Worm (Caenorhabditis elegans) whole organism, L1 larva: ENCODE measurements around the gene Y48A6B.3.
A peak's percentile ranks its signal among the peaks of the same experiment; 100 is the strongest.

ENCODE experiments used
- C16A3.4 ChIP-seq: fragments of 150-350 bp; optimal IDR thresholded peaks from 2 replicates; lab custom pipeline; 2014; ENCODE audit warnings: missing biosample characterization, missing genetic modification characterization
- C34B4.2 ChIP-seq: sonication (generic microtip); optimal IDR thresholded peaks from 2 replicates; lab custom pipeline; 2017; ENCODE audit warnings: mild to moderate bottlenecking, missing genetic modification characterization, missing compliant biosample characterization
- F16B12.6 ChIP-seq: fragments of 150-350 bp; optimal IDR thresholded peaks from 2 replicates; lab custom pipeline; 2014; ENCODE audit warnings: missing biosample characterization, missing genetic modification characterization
- alr-1 ChIP-seq: fragments of 200-800 bp; sonication (Bioruptor generic); optimal IDR thresholded peaks from 2 replicates; lab custom pipeline; 2018; ENCODE audit warnings: borderline replicate concordance, mild to moderate bottlenecking, missing genetic modification characterization, missing compliant biosample characterization
- ama-1 ChIP-seq: fragments of 150-350 bp; optimal IDR thresholded peaks from 2 replicates; lab custom pipeline; 2014
- blmp-1 ChIP-seq: fragments of 150-350 bp; optimal IDR thresholded peaks from 2 replicates; lab custom pipeline; 2014; ENCODE audit warnings: missing biosample characterization, missing genetic modification characterization
- ceh-82 ChIP-seq, 3 experiments: fragments of 150-350 bp in 1 of 3; sonication (generic microtip) in 2 of 3; optimal IDR thresholded peaks; 2 replicates each; lab custom pipeline; 2014 to 2017; ENCODE audit warnings: missing biosample characterization in 3 of 3, missing genetic modification characterization in 3 of 3
- dpl-1 ChIP-seq, 3 experiments: fragments of 150-350 bp in 2 of 3; sonication (generic microtip) in 1 of 3; optimal IDR thresholded peaks; 2 replicates each; lab custom pipeline; 2014 to 2017; ENCODE audit warnings: missing biosample characterization in 3 of 3, missing genetic modification characterization in 3 of 3, missing genetic modification reagents in 3 of 3
- dsc-1 ChIP-seq: sonication (generic microtip); optimal IDR thresholded peaks from 2 replicates; lab custom pipeline; 2016; ENCODE audit warnings: mild to moderate bottlenecking, missing genetic modification characterization, missing compliant biosample characterization
- efl-1 ChIP-seq, 4 experiments: fragments of 150-350 bp; optimal IDR thresholded peaks in 3 of 4; peaks in 1 of 4; 1 replicate in 1 of 4; 2 replicates in 3 of 4; lab custom pipeline; 2014; ENCODE audit warnings: missing biosample characterization in 2 of 4, missing genetic modification characterization in 2 of 4, missing genetic modification reagents in 2 of 4
- elt-3 ChIP-seq, 6 experiments: fragments of 150-350 bp in 1 of 6; sonication (generic microtip); optimal IDR thresholded peaks; 2 replicates each; lab custom pipeline; 2017 to 2018; ENCODE audit warnings: missing biosample characterization in 6 of 6, missing genetic modification characterization in 6 of 6, inconsistent platforms in 1 of 6
- ets-5 ChIP-seq: fragments of 200-800 bp; sonication (Bioruptor generic); IDR thresholded peaks from 2 replicates; pipeline ENCODE4 v1.3.6; 2022; ENCODE audit warnings: missing genetic modification characterization, missing compliant biosample characterization
- fkh-4 ChIP-seq: sonication (generic microtip); optimal IDR thresholded peaks from 2 replicates; lab custom pipeline; 2016; ENCODE audit warnings: missing compliant biosample characterization, missing genetic modification characterization, borderline replicate concordance
- fkh-8 ChIP-seq: sonication (generic microtip); optimal IDR thresholded peaks from 2 replicates; lab custom pipeline; 2016; ENCODE audit warnings: mild to moderate bottlenecking, missing genetic modification characterization, missing compliant biosample characterization
- fos-1 ChIP-seq: fragments of 150-350 bp; optimal IDR thresholded peaks from 2 replicates; lab custom pipeline; 2014; ENCODE audit warnings: missing biosample characterization, missing genetic modification characterization
- hpl-2 ChIP-seq: fragments of 150-350 bp; optimal IDR thresholded peaks from 2 replicates; lab custom pipeline; 2014; ENCODE audit warnings: missing biosample characterization, missing genetic modification reagents, missing genetic modification characterization
- irx-1 ChIP-seq: sonication (generic microtip); optimal IDR thresholded peaks from 2 replicates; lab custom pipeline; 2016; ENCODE audit warnings: missing genetic modification characterization, missing compliant biosample characterization
- lin-14 ChIP-seq: fragments of 200-800 bp; sonication (Bioruptor generic); optimal IDR thresholded peaks from 2 replicates; lab custom pipeline; 2018; ENCODE audit warnings: mild to moderate bottlenecking, missing genetic modification characterization, moderate library complexity, missing compliant biosample characterization
- lin-15B ChIP-seq: fragments of 150-350 bp; sonication (generic microtip); optimal IDR thresholded peaks from 3 replicates; lab custom pipeline; 2014; ENCODE audit warnings: missing biosample characterization, missing genetic modification characterization
- lin-35 ChIP-seq, 2 experiments: fragments of 150-350 bp; optimal IDR thresholded peaks; 2 replicates each; lab custom pipeline; 2014; ENCODE audit warnings: missing biosample characterization in 2 of 2, missing genetic modification characterization in 2 of 2, missing genetic modification reagents in 2 of 2
- lsy-2 ChIP-seq, 2 experiments: fragments of 150-350 bp; optimal IDR thresholded peaks; 2 replicates each; lab custom pipeline; 2014; ENCODE audit warnings: missing biosample characterization in 2 of 2, missing genetic modification characterization in 2 of 2
- mdl-1 ChIP-seq, 2 experiments: fragments of 150-350 bp; optimal IDR thresholded peaks; 2 replicates each; lab custom pipeline; 2014 to 2017; ENCODE audit warnings: missing biosample characterization in 2 of 2, missing genetic modification characterization in 2 of 2, inconsistent platforms in 1 of 2
- mep-1 ChIP-seq: fragments of 150-350 bp; optimal IDR thresholded peaks from 2 replicates; lab custom pipeline; 2014; ENCODE audit warnings: missing biosample characterization, missing genetic modification characterization
- nhr-12 ChIP-seq: sonication (generic microtip); optimal IDR thresholded peaks from 2 replicates; lab custom pipeline; 2017; ENCODE audit warnings: missing biosample characterization, missing genetic modification characterization
- nhr-28 ChIP-seq: fragments of 150-350 bp; optimal IDR thresholded peaks from 2 replicates; lab custom pipeline; 2014; ENCODE audit warnings: missing biosample characterization, missing genetic modification characterization
- nhr-47 ChIP-seq: sonication (generic microtip); optimal IDR thresholded peaks from 2 replicates; lab custom pipeline; 2016; ENCODE audit warnings: mild to moderate bottlenecking, missing genetic modification characterization, moderate library complexity, missing compliant biosample characterization
- nhr-71 ChIP-seq: sonication (generic microtip); optimal IDR thresholded peaks from 2 replicates; lab custom pipeline; 2016; ENCODE audit warnings: mild to moderate bottlenecking, missing genetic modification characterization, moderate library complexity, missing compliant biosample characterization
- nhr-77 ChIP-seq: fragments of 150-350 bp; optimal IDR thresholded peaks from 2 replicates; lab custom pipeline; 2014; ENCODE audit warnings: missing biosample characterization, missing genetic modification characterization
- nhr-90 ChIP-seq: sonication (generic microtip); optimal IDR thresholded peaks from 2 replicates; lab custom pipeline; 2016; ENCODE audit warnings: mild to moderate bottlenecking, missing genetic modification characterization, missing compliant biosample characterization; ENCODE audit not compliant: poor library complexity
- skn-1 ChIP-seq: fragments of 150-350 bp; optimal IDR thresholded peaks from 2 replicates; lab custom pipeline; 2014; ENCODE audit warnings: missing biosample characterization, missing genetic modification characterization
- snu-23 ChIP-seq: sonication (generic microtip); optimal IDR thresholded peaks from 2 replicates; lab custom pipeline; 2016; ENCODE audit warnings: missing genetic modification characterization, missing compliant biosample characterization
- swsn-7 ChIP-seq: sonication (generic microtip); optimal IDR thresholded peaks from 2 replicates; lab custom pipeline; 2016; ENCODE audit warnings: missing genetic modification characterization, missing compliant biosample characterization
- xbp-1 ChIP-seq: sonication (generic microtip); optimal IDR thresholded peaks from 2 replicates; lab custom pipeline; 2016; ENCODE audit warnings: missing genetic modification characterization, missing compliant biosample characterization
- ztf-11 ChIP-seq, 2 experiments: sonication (generic microtip); optimal IDR thresholded peaks; 2 replicates each; lab custom pipeline; 2016 to 2017; ENCODE audit warnings: missing genetic modification characterization in 2 of 2, missing biosample characterization in 1 of 2, missing compliant biosample characterization in 1 of 2

The Y48A6B.3 gene

DNA sequence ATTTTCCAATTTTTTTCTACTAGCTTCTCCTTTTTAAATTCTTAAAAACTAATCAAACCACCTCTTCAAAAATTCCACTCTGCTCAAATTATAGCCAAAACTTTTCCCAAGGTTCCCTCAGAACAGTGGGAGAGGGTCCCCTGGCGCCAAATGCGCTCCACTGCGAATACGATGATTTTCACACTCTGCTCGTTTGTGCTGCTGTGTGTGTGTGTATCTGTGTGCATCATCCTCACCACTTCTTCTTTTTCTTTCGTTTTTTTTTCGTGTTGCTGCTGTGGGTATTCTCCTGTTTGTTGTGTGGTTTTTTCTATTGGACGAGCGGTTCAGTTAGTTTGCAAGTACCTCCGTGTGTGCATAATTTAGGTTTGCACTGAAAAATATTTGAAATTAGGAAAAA, 31.2 kb downstream of the Y48A6B.3 start:
- TF ChIP-seq lin-14 (GFP tag; lab: Kevin White, UChicago) (peak; percentile 69), dpl-1 (GFP tag; optimal IDR thresholded peaks at IDR 0.05; lab: Kevin White, UChicago) (peak in 1 of 3 experiments; percentile 63), hpl-2 (no peak), efl-1 (optimal IDR thresholded peaks at IDR 0.05; lab: Kevin White, UChicago) (peak; percentile 37 to 47), efl-1 (GFP tag; optimal IDR thresholded peaks at IDR 0.05 in 1 of 2; lab: Kevin White, UChicago) (peak in 1 of 2 experiments; percentile 30), swsn-7 (tag; lab: Kevin White, UChicago) (no peak), ceh-82 (tag; optimal IDR thresholded peaks at IDR 0.05; lab: Kevin White, UChicago) (peak in 1 of 3 experiments; percentile 78), dsc-1 (no peak), fkh-8 (tag; lab: Kevin White, UChicago) (peak; percentile 28), snu-23 (GFP tag; lab: Kevin White, UChicago) (peak; percentile 45), F16B12.6 (tag; lab: Kevin White, UChicago) (peak; percentile 49), xbp-1 (tag; lab: Kevin White, UChicago) (no peak), lin-35 (GFP tag; optimal IDR thresholded peaks at IDR 0.05; lab: Kevin White, UChicago) (peak in 1 of 2 experiments; percentile 58), lin-15B (tag; lab: Kevin White, UChicago) (peak; percentile 68), alr-1 (tag; lab: Kevin White, UChicago) (no peak), lsy-2 (tag; optimal IDR thresholded peaks at IDR 0.05; lab: Kevin White, UChicago) (peak; percentile 16 to 79), ama-1 (no peak), C16A3.4 (tag; lab: Kevin White, UChicago) (peak; percentile 38), skn-1 (tag; lab: Kevin White, UChicago) (peak; percentile 73), mep-1 (tag; lab: Kevin White, UChicago) (peak; percentile 54), nhr-12 (tag; lab: Kevin White, UChicago) (no peak)

DNA sequence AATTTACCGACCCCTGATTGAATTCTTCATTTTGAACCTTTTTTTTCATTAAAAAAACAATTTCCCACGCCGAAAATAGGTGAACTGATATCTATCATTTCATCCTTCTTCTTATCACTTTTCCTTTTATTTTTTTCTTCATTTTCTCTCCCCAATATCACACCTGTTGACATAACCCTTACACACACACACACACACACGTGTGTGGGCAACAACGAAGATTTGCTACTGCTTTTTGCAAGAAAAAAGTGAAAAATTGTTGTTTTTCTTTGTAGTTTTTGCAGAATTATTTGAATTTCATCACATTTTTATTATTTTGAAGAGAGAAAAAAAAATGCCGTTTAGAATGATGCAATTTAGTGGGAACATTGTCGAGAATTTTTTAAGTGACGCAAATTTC, 32.6 kb downstream of the Y48A6B.3 start:
- TF ChIP-seq nhr-47 (tag; lab: Kevin White, UChicago) (no peak), lin-35 (GFP tag; optimal IDR thresholded peaks at IDR 0.05; lab: Kevin White, UChicago) (peak in 1 of 2 experiments; percentile 20), blmp-1 (tag; lab: Kevin White, UChicago) (peak; percentile 88), lin-14 (GFP tag; lab: Kevin White, UChicago) (peak; percentile 41), efl-1 (optimal IDR thresholded peaks at IDR 0.05; lab: Kevin White, UChicago) (no peak), efl-1 (GFP tag; optimal IDR thresholded peaks at IDR 0.05 in 1 of 2; lab: Kevin White, UChicago) (peak in 1 of 2 experiments; percentile 86), mdl-1 (tag; optimal IDR thresholded peaks at IDR 0.05; lab: Kevin White, UChicago) (peak in 1 of 2 experiments; percentile 48), snu-23 (GFP tag; lab: Kevin White, UChicago) (no peak)

DNA sequence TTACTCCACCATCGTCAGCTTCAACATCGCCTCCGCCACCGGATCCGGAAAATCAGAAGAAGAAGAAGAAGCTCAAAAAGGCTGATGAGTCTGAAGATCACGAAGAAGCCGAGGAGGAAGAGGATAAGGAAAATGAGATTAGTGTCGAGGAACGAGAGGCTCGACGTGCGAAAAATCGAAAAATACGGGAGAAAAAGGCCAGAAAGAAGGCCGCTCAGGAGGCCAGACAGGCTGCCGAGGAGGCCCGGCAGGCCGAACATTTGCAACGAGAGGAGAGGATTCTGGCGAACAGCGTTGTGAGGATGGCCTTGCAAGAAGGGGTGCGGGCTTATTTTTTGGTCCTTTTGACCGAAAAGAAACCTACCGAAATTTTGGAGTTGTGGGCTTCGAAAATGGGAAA, 37.2 kb downstream of the Y48A6B.3 start:
- TF ChIP-seq lin-15B (tag; lab: Kevin White, UChicago) (no peak), nhr-90 (tag; lab: Kevin White, UChicago) (no peak), nhr-77 (tag; lab: Kevin White, UChicago) (no peak), C34B4.2 (no peak), fkh-4 (tag; lab: Kevin White, UChicago) (no peak), ets-5 (GFP tag; lab: Robert Waterston, UW) (no peak), nhr-71 (tag; lab: Kevin White, UChicago) (no peak), lsy-2 (tag; optimal IDR thresholded peaks at IDR 0.05; lab: Kevin White, UChicago) (no peak), nhr-28 (no peak), alr-1 (tag; lab: Kevin White, UChicago) (no peak), ztf-11 (tag; optimal IDR thresholded peaks at IDR 0.05; lab: Kevin White, UChicago) (no peak), ceh-82 (tag; optimal IDR thresholded peaks at IDR 0.05; lab: Kevin White, UChicago) (no peak), irx-1 (tag; lab: Kevin White, UChicago) (no peak)
- TF ChIP-seq, all 84 proteins: peak for 0

DNA sequence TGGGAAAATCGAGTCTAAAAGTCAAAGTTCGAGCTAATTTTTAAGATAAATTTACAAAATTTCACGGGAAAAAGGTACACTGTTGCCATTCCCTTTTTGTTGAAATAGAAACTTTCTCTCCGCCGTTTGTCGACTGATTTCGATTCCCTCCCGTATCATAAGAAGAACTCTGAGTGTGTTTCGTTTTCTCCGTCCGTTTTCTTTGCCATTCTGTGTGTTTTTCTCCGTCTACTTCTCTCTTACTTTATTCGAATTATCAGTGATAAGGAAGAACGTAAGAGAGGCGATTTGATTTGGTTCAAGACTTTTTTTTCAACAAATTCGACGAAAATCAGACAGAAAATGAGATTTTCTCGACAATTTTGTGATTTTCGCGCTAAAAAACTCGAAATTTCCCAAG, 38.5 kb downstream of the Y48A6B.3 start:
- TF ChIP-seq lin-14 (GFP tag; lab: Kevin White, UChicago) (peak; percentile 31), nhr-12 (tag; lab: Kevin White, UChicago) (no peak), fos-1 (tag; lab: Kevin White, UChicago) (no peak), elt-3 (tag; optimal IDR thresholded peaks at IDR 0.05; lab: Kevin White, UChicago) (peak in 1 of 6 experiments; percentile 47), lin-35 (GFP tag; optimal IDR thresholded peaks at IDR 0.05; lab: Kevin White, UChicago) (peak in 1 of 2 experiments; percentile 28), blmp-1 (tag; lab: Kevin White, UChicago) (peak; percentile 80)
